Fruit fly (Drosophila melanogaster) whole organism, prepupa: ENCODE results near the gene polybromo.

Source experiments
- Blimp-1 ChIP-seq: fragments of 200-800 bp; sonication (Bioruptor generic); optimal IDR thresholded peaks from 3 replicates; lab custom pipeline; 2017; ENCODE audit warnings: missing biosample characterization, missing genetic modification characterization, mild to moderate bottlenecking, moderate library complexity, missing genetic modification reagents
- CG11294 ChIP-seq: fragments of 200-800 bp; sonication (Bioruptor generic); IDR thresholded peaks from 2 replicates; pipeline ENCODE4 v1.3.6; 2022; ENCODE audit warnings: missing biosample characterization, missing genetic modification characterization
- CG11762 ChIP-seq: fragments of 200-800 bp; sonication (Bioruptor generic); optimal IDR thresholded peaks from 3 replicates; lab custom pipeline; 2016; ENCODE audit warnings: missing biosample characterization, missing genetic modification characterization; ENCODE audit not compliant: insufficient read depth
- CG1621 ChIP-seq: fragments of 200-800 bp; sonication (Bioruptor generic); optimal IDR thresholded peaks from 3 replicates; lab custom pipeline; 2018; ENCODE audit warnings: missing biosample characterization, mild to moderate bottlenecking, missing genetic modification characterization
- CG31627 ChIP-seq: fragments of 200-800 bp; sonication (Bioruptor generic); optimal IDR thresholded peaks from 3 replicates; lab custom pipeline; 2016; ENCODE audit warnings: missing biosample characterization, missing genetic modification characterization
- CG32006 ChIP-seq: fragments of 200-800 bp; sonication (Bioruptor generic); optimal IDR thresholded peaks from 3 replicates; lab custom pipeline; 2017; ENCODE audit warnings: missing biosample characterization, mild to moderate bottlenecking, missing genetic modification characterization
- CG3919 ChIP-seq: fragments of 200-800 bp; sonication (Bioruptor generic); optimal IDR thresholded peaks from 3 replicates; lab custom pipeline; 2016; ENCODE audit warnings: missing biosample characterization, missing genetic modification characterization
- CG6163 ChIP-seq: fragments of 200-800 bp; sonication (Bioruptor generic); IDR thresholded peaks from 3 replicates; pipeline ENCODE4 v1.3.6; 2022; ENCODE audit warnings: missing biosample characterization, missing genetic modification characterization
- CG6792 ChIP-seq: fragments of 200-800 bp; sonication (Bioruptor generic); optimal IDR thresholded peaks from 3 replicates; lab custom pipeline; 2016; ENCODE audit warnings: missing biosample characterization, missing genetic modification characterization
- CG6808 ChIP-seq: fragments of 200-800 bp; sonication (Bioruptor generic); optimal IDR thresholded peaks from 3 replicates; lab custom pipeline; 2017; ENCODE audit warnings: missing biosample characterization, missing genetic modification characterization, mild to moderate bottlenecking, moderate library complexity, missing genetic modification reagents
- CG6854 ChIP-seq: fragments of 200-800 bp; sonication (Bioruptor generic); optimal IDR thresholded peaks from 2 replicates; lab custom pipeline; 2017; ENCODE audit warnings: missing biosample characterization, mild to moderate bottlenecking, missing genetic modification characterization
- CG8119 ChIP-seq: fragments of 200-800 bp; sonication (Bioruptor generic); IDR thresholded peaks from 3 replicates; pipeline ENCODE4 v1.3.6; 2022; ENCODE audit warnings: missing biosample characterization, missing genetic modification characterization
- CG8319 ChIP-seq: fragments of 200-800 bp; sonication (Bioruptor generic); optimal IDR thresholded peaks from 3 replicates; lab custom pipeline; 2016; ENCODE audit warnings: missing biosample characterization, missing genetic modification characterization
- CG8632 ChIP-seq: fragments of 200-800 bp; sonication (Bioruptor generic); optimal IDR thresholded peaks from 3 replicates; lab custom pipeline; 2016; ENCODE audit warnings: missing biosample characterization, missing genetic modification characterization
- Eip75B ChIP-seq: fragments of 200-800 bp; sonication (Bioruptor generic); optimal IDR thresholded peaks from 3 replicates; lab custom pipeline; 2016; ENCODE audit warnings: missing biosample characterization, missing genetic modification characterization
- Eip93F ChIP-seq: fragments of 200-800 bp; sonication (Bioruptor generic); optimal IDR thresholded peaks from 2 replicates; lab custom pipeline; 2016; ENCODE audit warnings: missing biosample characterization, mild to moderate bottlenecking, missing genetic modification characterization
- Ets96B ChIP-seq: fragments of 200-800 bp; optimal IDR thresholded peaks from 2 replicates; lab custom pipeline; 2019; ENCODE audit warnings: missing biosample characterization, mild to moderate bottlenecking, missing genetic modification characterization, moderate library complexity
- Gug ChIP-seq: fragments of 200-800 bp; sonication (Bioruptor generic); IDR thresholded peaks from 2 replicates; pipeline ENCODE4 v1.3.6; 2022; ENCODE audit warnings: missing biosample characterization, missing genetic modification characterization
- Hr38 ChIP-seq: sonication (Bioruptor generic); optimal IDR thresholded peaks from 2 replicates; lab custom pipeline; 2016; ENCODE audit warnings: missing biosample characterization, missing genetic modification characterization
- Hr39 ChIP-seq: fragments of 200-800 bp; sonication (Bioruptor generic); optimal IDR thresholded peaks from 2 replicates; lab custom pipeline; 2016; ENCODE audit warnings: missing biosample characterization, missing genetic modification characterization
- Hr4 ChIP-seq: fragments of 200-800 bp; sonication (Bioruptor generic); optimal IDR thresholded peaks from 3 replicates; lab custom pipeline; 2016; ENCODE audit warnings: missing biosample characterization, missing genetic modification characterization
- Met ChIP-seq: fragments of 200-800 bp; sonication (Bioruptor generic); optimal IDR thresholded peaks from 3 replicates; lab custom pipeline; 2016; ENCODE audit warnings: missing biosample characterization, missing genetic modification characterization
- OdsH ChIP-seq: fragments of 200-800 bp; sonication (Bioruptor generic); optimal IDR thresholded peaks from 3 replicates; lab custom pipeline; 2016; ENCODE audit warnings: missing biosample characterization, missing genetic modification characterization
- Smox ChIP-seq: fragments of 200-800 bp; sonication (Bioruptor generic); optimal IDR thresholded peaks from 3 replicates; lab custom pipeline; 2016; ENCODE audit warnings: missing biosample characterization, missing genetic modification characterization
- Sox102F ChIP-seq: fragments of 200-800 bp; sonication (Bioruptor generic); optimal IDR thresholded peaks from 2 replicates; lab custom pipeline; 2016; ENCODE audit warnings: missing biosample characterization, mild to moderate bottlenecking, missing genetic modification characterization
- Sox14 ChIP-seq: fragments of 200-800 bp; sonication (Bioruptor generic); optimal IDR thresholded peaks from 3 replicates; lab custom pipeline; 2016; ENCODE audit warnings: missing biosample characterization, missing genetic modification characterization
- Sox15 ChIP-seq: fragments of 200-800 bp; sonication (Bioruptor generic); optimal IDR thresholded peaks from 3 replicates; lab custom pipeline; 2016; ENCODE audit warnings: missing biosample characterization, missing genetic modification characterization
- achi ChIP-seq: fragments of 200-800 bp; sonication (Bioruptor generic); optimal IDR thresholded peaks from 3 replicates; lab custom pipeline; 2016; ENCODE audit warnings: missing biosample characterization, missing genetic modification characterization
- dac ChIP-seq: fragments of 200-800 bp; sonication (Bioruptor generic); optimal IDR thresholded peaks from 2 replicates; lab custom pipeline; 2017; ENCODE audit warnings: missing biosample characterization, mild to moderate bottlenecking, missing genetic modification characterization
- dsx ChIP-seq: fragments of 200-800 bp; optimal IDR thresholded peaks from 3 replicates; lab custom pipeline; 2019; ENCODE audit warnings: missing biosample characterization, mild to moderate bottlenecking, missing genetic modification characterization, moderate library complexity; ENCODE audit not compliant: poor library complexity, severe bottlenecking
- eg ChIP-seq: fragments of 200-800 bp; sonication (Bioruptor generic); IDR thresholded peaks from 3 replicates; pipeline ENCODE4 v1.3.6; 2022; ENCODE audit warnings: missing biosample characterization, missing genetic modification characterization
- esn ChIP-seq: fragments of 200-800 bp; sonication (Bioruptor generic); optimal IDR thresholded peaks from 2 replicates; lab custom pipeline; 2016; ENCODE audit warnings: missing biosample characterization, mild to moderate bottlenecking, missing genetic modification characterization, moderate library complexity
- fd85E ChIP-seq: fragments of 200-800 bp; sonication (Bioruptor generic); optimal IDR thresholded peaks from 3 replicates; lab custom pipeline; 2016; ENCODE audit warnings: missing biosample characterization, missing genetic modification characterization
- fkh ChIP-seq: fragments of 200-800 bp; sonication (Bioruptor generic); optimal IDR thresholded peaks from 3 replicates; lab custom pipeline; 2017; ENCODE audit warnings: missing biosample characterization, mild to moderate bottlenecking, missing genetic modification characterization, moderate library complexity
- net ChIP-seq: fragments of 200-800 bp; sonication (Bioruptor generic); optimal IDR thresholded peaks from 3 replicates; lab custom pipeline; 2016; ENCODE audit warnings: missing biosample characterization, missing genetic modification characterization
- pdm3 ChIP-seq: fragments of 200-800 bp; sonication (Bioruptor generic); optimal IDR thresholded peaks from 3 replicates; lab custom pipeline; 2016; ENCODE audit warnings: missing biosample characterization, missing genetic modification characterization
- salr ChIP-seq, 2 experiments: fragments of 200-800 bp; sonication (Bioruptor generic); optimal IDR thresholded peaks; 3 replicates each; lab custom pipeline; 2016 to 2018; ENCODE audit warnings: missing biosample characterization in 2 of 2, missing genetic modification characterization in 2 of 2, mild to moderate bottlenecking in 1 of 2
- spab ChIP-seq: fragments of 200-800 bp; sonication (Bioruptor generic); optimal IDR thresholded peaks from 2 replicates; lab custom pipeline; 2017; ENCODE audit warnings: missing biosample characterization, mild to moderate bottlenecking, missing genetic modification characterization, missing genetic modification reagents
- svp ChIP-seq: fragments of 200-800 bp; sonication (Bioruptor generic); peaks from one replicate; lab custom pipeline; 2016; ENCODE audit warnings: missing biosample characterization, missing genetic modification characterization
- topi ChIP-seq: fragments of 200-800 bp; sonication (Bioruptor generic); optimal IDR thresholded peaks from 3 replicates; lab custom pipeline; 2016; ENCODE audit warnings: missing biosample characterization, missing genetic modification characterization

Gene polybromo

dm6 chr3R:24850420-24850819 is 45.4 kb upstream of the polybromo start, which contains the start of gene CG7006 (continued):
- TF ChIP-seq CG32006 (GFP tag; lab: Kevin White, UChicago) (no peak), spab (GFP tag; lab: Kevin White, UChicago) (no peak), CG3919 (no peak), CG1621 (no peak), fkh (GFP tag; lab: Kevin White, UChicago) (no peak), CG8119 (GFP tag; lab: Robert Waterston, UW) (no peak), Hr4 (GFP tag; lab: Kevin White, UChicago) (no peak), Sox102F (GFP tag; lab: Kevin White, UChicago) (no peak), Eip93F (GFP tag; lab: Kevin White, UChicago) (no peak), CG6808 (no peak), Gug (no peak), pdm3 (GFP tag; lab: Kevin White, UChicago) (no peak), Ets96B (tag; lab: Kevin White, UChicago) (no peak), dsx (GFP tag; lab: Kevin White, UChicago) (no peak), svp (no peak), topi (GFP tag; lab: Kevin White, UChicago) (peak; percentile 66), CG8632 (GFP tag; lab: Kevin White, UChicago) (no peak), Blimp-1 (no peak)

DNA sequence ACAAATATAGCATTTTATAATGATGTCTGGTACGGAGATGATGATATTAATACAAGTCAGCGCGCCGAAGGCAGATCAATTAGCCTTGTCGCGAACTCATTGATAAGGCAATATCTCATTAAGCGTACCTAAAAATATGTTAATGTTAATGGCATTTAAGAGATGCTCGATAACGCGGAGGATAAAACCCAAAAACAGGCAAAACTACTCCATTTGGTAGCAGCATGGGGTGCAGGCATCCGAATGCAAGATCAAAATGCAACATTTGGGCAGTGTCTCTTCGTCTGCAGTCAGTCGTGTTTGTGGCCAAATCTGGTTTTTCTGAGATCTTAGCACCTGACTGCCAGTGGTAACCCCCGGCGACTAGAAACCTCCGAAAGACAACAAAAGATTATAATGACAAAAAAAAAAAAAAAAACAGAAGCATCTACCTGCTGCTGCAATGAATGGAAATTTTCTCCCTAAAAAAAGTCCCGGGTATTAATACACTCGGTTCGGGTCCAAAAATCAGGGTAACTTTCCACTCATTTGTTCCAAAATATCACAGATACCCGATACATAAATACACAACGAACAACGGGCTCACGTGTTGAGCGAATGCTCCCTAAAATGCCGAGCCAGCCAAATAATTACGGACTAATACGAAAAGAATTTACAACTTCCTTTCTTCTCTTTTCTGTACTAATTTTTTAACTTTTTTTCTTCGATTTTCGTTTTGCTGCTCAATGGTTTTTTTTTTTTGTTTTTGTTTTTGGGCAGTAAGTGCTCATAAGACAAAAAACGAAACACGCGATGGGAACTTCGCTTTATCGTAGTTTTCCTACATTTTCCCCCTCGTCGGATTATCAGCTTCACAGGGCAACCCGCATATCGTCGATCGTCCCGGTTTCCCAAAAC is 41.1 kb upstream of the polybromo start:
- TF ChIP-seq achi (GFP tag; lab: Kevin White, UChicago) (no peak), net (GFP tag; lab: Kevin White, UChicago) (no peak), CG1621 (no peak), CG11762 (no peak), Hr4 (GFP tag; lab: Kevin White, UChicago) (no peak), topi (GFP tag; lab: Kevin White, UChicago) (no peak), CG11294 (GFP tag; lab: Robert Waterston, UW) (no peak), Met (GFP tag; lab: Kevin White, UChicago) (no peak), CG8632 (GFP tag; lab: Kevin White, UChicago) (no peak), CG6163 (no peak)

DNA sequence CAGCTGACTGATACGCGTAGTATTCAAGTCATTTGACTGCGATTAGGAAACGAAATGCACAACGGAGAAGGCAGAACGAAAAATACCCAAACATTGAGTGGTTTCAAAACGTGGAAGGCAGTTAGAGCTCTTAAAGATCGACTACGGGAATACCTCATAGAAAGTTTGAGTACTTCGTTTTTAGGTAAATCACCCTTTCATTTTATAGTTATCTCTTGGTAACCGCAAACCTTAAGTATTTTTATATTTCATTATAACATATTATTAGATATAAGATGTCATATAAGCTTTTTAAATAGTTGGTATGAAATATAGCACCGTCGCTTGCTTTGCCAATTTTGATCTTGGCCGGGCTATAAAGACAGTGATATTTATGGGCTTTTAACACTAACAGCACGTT is 40.1 kb upstream of the polybromo start:
- TF ChIP-seq OdsH (GFP tag; lab: Kevin White, UChicago) = no peak
- no peak for TF ChIP-seq Sox15
- TF ChIP-seq Hr4 (GFP tag; lab: Kevin White, UChicago) = no peak
- no peak for TF ChIP-seq Hr39
- no peak for TF ChIP-seq Sox14 (GFP tag; lab: Kevin White, UChicago)
- TF ChIP-seq CG6792 (GFP tag; lab: Kevin White, UChicago) = no peak
- no peak for TF ChIP-seq eg
- no peak for TF ChIP-seq esn (GFP tag; lab: Kevin White, UChicago)
- no peak for TF ChIP-seq pdm3 (GFP tag; lab: Kevin White, UChicago)
- no peak for TF ChIP-seq CG32006 (GFP tag; lab: Kevin White, UChicago)

dm6 chr3R:24841635-24842034 is 36.6 kb upstream of the polybromo start, which contains the start of gene Esp:
TSS of gene Esp (plus strand) at chr3R:24841935.
- TF ChIP-seq Smox (GFP tag; lab: Kevin White, UChicago) = no peak
- no peak for TF ChIP-seq fd85E (GFP tag; lab: Kevin White, UChicago)
- no peak for TF ChIP-seq Hr38 (GFP tag; lab: Kevin White, UChicago)
- no peak for TF ChIP-seq Hr4 (GFP tag; lab: Kevin White, UChicago)
- no peak for TF ChIP-seq Eip75B (GFP tag; lab: Kevin White, UChicago)
- no peak for TF ChIP-seq CG31627 (GFP tag; lab: Kevin White, UChicago)
- no peak for TF ChIP-seq CG8319 (GFP tag; lab: Kevin White, UChicago)
- TF ChIP-seq CG8632 (GFP tag; lab: Kevin White, UChicago) = no peak
- TF ChIP-seq CG11762 = no peak
- no peak for TF ChIP-seq svp
- no peak for TF ChIP-seq Blimp-1
- TF ChIP-seq CG6854 (GFP tag; lab: Kevin White, UChicago) = no peak
- TF ChIP-seq dsx (GFP tag; lab: Kevin White, UChicago) = no peak
- no peak for TF ChIP-seq achi (GFP tag; lab: Kevin White, UChicago)
- TF ChIP-seq pdm3 (GFP tag; lab: Kevin White, UChicago) = no peak
- TF ChIP-seq topi (GFP tag; lab: Kevin White, UChicago) = no peak
- TF ChIP-seq Hr39 = no peak
- TF ChIP-seq salr (GFP tag; optimal IDR thresholded peaks at IDR 0.05; lab: Kevin White, UChicago) = no peak
- TF ChIP-seq dac (GFP tag; lab: Kevin White, UChicago) = no peak
- TF ChIP-seq, all 60 proteins: peak for 0
